Fruit fly (Drosophila melanogaster): ENCODE data around the gene CG3592.

Gene CG3592

DNA sequence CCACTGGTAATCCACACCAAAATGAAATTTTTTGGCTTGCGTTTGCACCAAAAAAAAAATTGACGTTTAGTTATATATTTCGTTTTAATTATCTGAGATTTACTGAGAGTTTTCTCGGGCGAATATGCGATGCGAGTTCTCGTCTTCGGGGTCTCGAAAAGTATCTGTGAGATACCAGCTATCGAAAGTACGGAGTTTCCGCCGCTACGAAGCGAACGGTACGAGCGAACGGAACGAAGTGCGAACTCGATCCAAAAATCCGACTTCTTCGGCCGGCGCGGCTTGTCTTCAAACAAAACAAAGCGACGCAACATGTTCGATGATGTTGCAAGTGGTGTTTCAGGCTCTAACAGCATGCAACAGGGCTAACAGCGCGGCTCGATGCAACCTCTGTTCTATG is 38.7 kb downstream of the CG3592 start, which contains the start of gene rst (continued):
- TF ChIP-seq CG12071 (GFP tag; optimal IDR thresholded peaks at IDR 0.05) (no peak), sob (GFP tag; IDR thresholded peaks at IDR 0.05) (no peak), nmo (GFP tag; optimal IDR thresholded peaks at IDR 0.05) (no peak), CG8089 (GFP tag; optimal IDR thresholded peaks at IDR 0.05) (no peak), bbx (GFP tag; IDR thresholded peaks at IDR 0.05; ENCODE audit: partially characterized antibody) (peak; percentile 48; the same call in 1 of the 2 replicates), crc (GFP tag; optimal IDR thresholded peaks at IDR 0.05) (no peak), sr (GFP tag; IDR thresholded peaks at IDR 0.05) (no peak), gsb-n (tag; optimal IDR thresholded peaks at IDR 0.05) (no peak), abd-A (tag; optimal IDR thresholded peaks at IDR 0.05) (peak; percentile 51), Deaf1 (tag; optimal IDR thresholded peaks at IDR 0.05) (peak; percentile 85), prd (optimal IDR thresholded peaks at IDR 0.05) (no peak), prd (GFP tag; IDR thresholded peaks at IDR 0.05) (0 out of 3 replicates have a peak, but pooled peaks have one; percentile 8), CG10959 (GFP tag; IDR thresholded peaks at IDR 0.05) (no peak), CG17612 (GFP tag; IDR thresholded peaks at IDR 0.05) (no peak), wor (GFP tag; IDR thresholded peaks at IDR 0.05) (no peak), YL-1 (GFP tag; optimal IDR thresholded peaks at IDR 0.05) (no peak), CrebB (tag; optimal IDR thresholded peaks at IDR 0.05) (no peak), CG6765 (GFP tag; optimal IDR thresholded peaks at IDR 0.05) (no peak), sd (tag; optimal IDR thresholded peaks at IDR 0.05) (no peak), CG17802 (tag; optimal IDR thresholded peaks at IDR 0.05) (no peak), Sry-β (GFP tag; optimal IDR thresholded peaks at IDR 0.05) (no peak), Lpt (GFP tag; optimal IDR thresholded peaks at IDR 0.05) (no peak), run (tag; optimal IDR thresholded peaks at IDR 0.05) (no peak), sens (GFP tag) (peak; percentile 93), lola (GFP tag; optimal IDR thresholded peaks at IDR 0.05) (no peak), CG2199 (GFP tag; IDR thresholded peaks at IDR 0.05) (peak; percentile 33; the same call in 2 of the 3 replicates), CG33557 (GFP tag; optimal IDR thresholded peaks at IDR 0.05) (no peak), tna (GFP tag; IDR thresholded peaks at IDR 0.05; ENCODE audit: partially characterized antibody) (no peak), Bteb2 (GFP tag; optimal IDR thresholded peaks at IDR 0.05) (no peak), sens-2 (GFP tag; IDR thresholded peaks at IDR 0.05) (no peak), dan (GFP tag; IDR thresholded peaks at IDR 0.05) (no peak), aop (GFP tag; IDR thresholded peaks at IDR 0.05) (no peak), CG18764 (GFP tag; optimal IDR thresholded peaks at IDR 0.05) (no peak), CG8944 (GFP tag; optimal IDR thresholded peaks at IDR 0.05) (no peak), unpg (GFP tag; optimal IDR thresholded peaks at IDR 0.05) (no peak), CG1024 (GFP tag; IDR thresholded peaks at IDR 0.05) (0 out of 2 replicates have a peak, but pooled peaks have one; percentile 14), Atf6 (GFP tag; IDR thresholded peaks at IDR 0.05) (0 out of 2 replicates have a peak, but pooled peaks have one; percentile 20), vvl (GFP tag; IDR thresholded peaks at IDR 0.05) (peak; percentile 40), ttk (GFP tag; IDR thresholded peaks at IDR 0.05) (no peak), pb (GFP tag; optimal IDR thresholded peaks at IDR 0.05) (no peak), Aef1 (GFP tag; IDR thresholded peaks at IDR 0.05) (no peak), pfk (GFP tag; optimal IDR thresholded peaks at IDR 0.05) (no peak), CG2712 (tag; optimal IDR thresholded peaks at IDR 0.05) (no peak), fd96Cb (tag; optimal IDR thresholded peaks at IDR 0.05) (no peak), CG8290 (GFP tag; optimal IDR thresholded peaks at IDR 0.05) (no peak), CG8290 (tag; optimal IDR thresholded peaks at IDR 0.05) (peak in 1 of 2 experiments; percentile 44), Neu2 (GFP tag; optimal IDR thresholded peaks at IDR 0.05; ENCODE audit: borderline replicate concordance) (no peak), CG7556 (GFP tag; optimal IDR thresholded peaks at IDR 0.05) (no peak), NC2β (GFP tag; optimal IDR thresholded peaks at IDR 0.05) (no peak), CG43689 (GFP tag; IDR thresholded peaks at IDR 0.05) (no peak), CG17829 (tag; optimal IDR thresholded peaks at IDR 0.05) (no peak), CG30020 (tag; optimal IDR thresholded peaks at IDR 0.05) (no peak), CG3995 (GFP tag; optimal IDR thresholded peaks at IDR 0.05) (no peak)
